Worm (Caenorhabditis elegans) whole organism, midembryonic: Measurements from ENCODE around the gene C09B8.8.
A peak's percentile ranks its signal among the peaks of the same experiment; 100 is the strongest.

Experiments
- T22C8.4 ChIP-seq: fragments of 200-800 bp; sonication (Bioruptor generic); IDR thresholded peaks from 2 replicates; pipeline ENCODE4 v1.3.6; 2022; ENCODE audit warnings: missing genetic modification characterization, missing compliant biosample characterization
- cog-1 ChIP-seq: sonication (generic microtip); optimal IDR thresholded peaks from 2 replicates; lab custom pipeline; 2016; ENCODE audit warnings: missing genetic modification characterization, missing compliant biosample characterization
- flt-1 ChIP-seq: fragments of 200-800 bp; sonication (Bioruptor generic); IDR thresholded peaks from 2 replicates; pipeline ENCODE4 v1.3.6; 2022; ENCODE audit warnings: missing genetic modification characterization, missing compliant biosample characterization
- klf-2 ChIP-seq: fragments of 200-800 bp; sonication (Bioruptor generic); conservative IDR thresholded peaks from 2 replicates; pipeline ENCODE4 v1.3.6; 2022; ENCODE audit warnings: missing genetic modification reagents, missing genetic modification characterization, missing compliant biosample characterization
- med-1 ChIP-seq: sonication (generic microtip); optimal IDR thresholded peaks from 2 replicates; lab custom pipeline; 2017; ENCODE audit warnings: missing genetic modification characterization, mild to moderate bottlenecking, missing compliant biosample characterization, antibody characterized with exemption, missing genetic modification reagents; ENCODE audit not compliant: insufficient read depth
- ref-1 ChIP-seq: fragments of 200-800 bp; sonication (Bioruptor generic); conservative IDR thresholded peaks from 2 replicates; pipeline ENCODE4 v1.3.6; 2022; ENCODE audit warnings: missing genetic modification reagents, missing genetic modification characterization, missing compliant biosample characterization
- tab-1 ChIP-seq: fragments of 200-800 bp; sonication (Bioruptor generic); IDR thresholded peaks from 2 replicates; pipeline ENCODE4 v1.3.6; 2022; ENCODE audit warnings: missing genetic modification characterization, missing compliant biosample characterization
- ztf-23 ChIP-seq: fragments of 200-800 bp; sonication (Bioruptor generic); IDR thresholded peaks from 2 replicates; pipeline ENCODE4 v1.3.6; 2022; ENCODE audit warnings: missing genetic modification reagents, missing genetic modification characterization, missing compliant biosample characterization
- ztf-29 ChIP-seq: fragments of 200-800 bp; sonication (Bioruptor generic); IDR thresholded peaks from 2 replicates; pipeline ENCODE4 v1.3.6; 2022; ENCODE audit warnings: missing genetic modification reagents, missing genetic modification characterization, missing compliant biosample characterization

C09B8.8 gene

ce11 chrX:5985720-5986119 is 29.6 kb upstream of the C09B8.8 start:
- TF ChIP-seq flt-1 (GFP tag; lab: Robert Waterston, UW) (no peak), cog-1 (tag; lab: Kevin White, UChicago) (no peak), ztf-23 (GFP tag; lab: Robert Waterston, UW) (no peak), T22C8.4 (GFP tag; lab: Robert Waterston, UW) (no peak), tab-1 (GFP tag; lab: Robert Waterston, UW) (no peak), ztf-29 (GFP tag; lab: Robert Waterston, UW) (no peak), med-1 (GFP tag; lab: Kevin White, UChicago) (no peak), ref-1 (GFP tag; lab: Robert Waterston, UW) (no peak), klf-2 (no peak)

- no peak for TF ChIP-seq ztf-23 (GFP tag; lab: Robert Waterston, UW)
- no peak for TF ChIP-seq ztf-29 (GFP tag; lab: Robert Waterston, UW)
- TF ChIP-seq tab-1 (GFP tag; lab: Robert Waterston, UW) = no peak
- TF ChIP-seq med-1 (GFP tag; lab: Kevin White, UChicago) = no peak
- no peak for TF ChIP-seq cog-1 (tag; lab: Kevin White, UChicago)
- TF ChIP-seq T22C8.4 (GFP tag; lab: Robert Waterston, UW) = no peak
- TF ChIP-seq klf-2 = no peak
- TF ChIP-seq flt-1 (GFP tag; lab: Robert Waterston, UW) = no peak
- TF ChIP-seq ref-1 (GFP tag; lab: Robert Waterston, UW) = no peak
Measured at ce11 chrX:5987910-5988309, 27.4 kb upstream of the C09B8.8 start.

- TF ChIP-seq tab-1 (GFP tag; lab: Robert Waterston, UW) (no peak), flt-1 (GFP tag; lab: Robert Waterston, UW) (no peak), T22C8.4 (GFP tag; lab: Robert Waterston, UW) (no peak), ref-1 (GFP tag; lab: Robert Waterston, UW) (no peak), med-1 (GFP tag; lab: Kevin White, UChicago) (no peak), ztf-29 (GFP tag; lab: Robert Waterston, UW) (no peak), klf-2 (no peak), ztf-23 (GFP tag; lab: Robert Waterston, UW) (no peak)
Measured at ce11 chrX:5992770-5993169, 22.5 kb upstream of the C09B8.8 start, which contains the start of gene F22F4.5. Gene F22F4.5, minus strand, starts transcription at chrX:5992870.

DNA sequence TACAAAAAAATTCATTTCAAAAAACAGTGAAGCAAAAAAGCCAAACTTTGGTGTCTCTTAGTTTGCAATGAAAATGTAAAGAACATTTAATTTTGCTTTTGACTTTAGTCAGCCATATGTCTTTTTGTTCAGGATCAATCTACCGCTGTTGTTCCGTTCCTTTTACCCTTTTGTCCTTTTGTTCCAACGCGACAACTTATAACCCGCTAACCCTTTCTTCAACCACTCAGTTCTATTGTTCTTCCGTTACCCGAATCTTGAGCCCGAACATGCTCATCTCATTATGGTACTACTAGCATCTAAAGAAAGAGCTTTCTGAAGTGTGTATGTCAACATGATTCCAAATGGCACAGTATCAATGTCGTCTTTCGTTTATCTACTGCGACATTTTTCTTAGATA is 21.3 kb upstream of the C09B8.8 start:
- no peak for TF ChIP-seq ztf-29 (GFP tag; lab: Robert Waterston, UW)
- TF ChIP-seq med-1 (GFP tag; lab: Kevin White, UChicago) = no peak
- no peak for TF ChIP-seq cog-1 (tag; lab: Kevin White, UChicago)
- TF ChIP-seq ztf-23 (GFP tag; lab: Robert Waterston, UW) = no peak
- no peak for TF ChIP-seq flt-1 (GFP tag; lab: Robert Waterston, UW)
- TF ChIP-seq T22C8.4 (GFP tag; lab: Robert Waterston, UW) = no peak
- no peak for TF ChIP-seq ref-1 (GFP tag; lab: Robert Waterston, UW)
- no peak for TF ChIP-seq tab-1 (GFP tag; lab: Robert Waterston, UW)
- no peak for TF ChIP-seq klf-2

DNA sequence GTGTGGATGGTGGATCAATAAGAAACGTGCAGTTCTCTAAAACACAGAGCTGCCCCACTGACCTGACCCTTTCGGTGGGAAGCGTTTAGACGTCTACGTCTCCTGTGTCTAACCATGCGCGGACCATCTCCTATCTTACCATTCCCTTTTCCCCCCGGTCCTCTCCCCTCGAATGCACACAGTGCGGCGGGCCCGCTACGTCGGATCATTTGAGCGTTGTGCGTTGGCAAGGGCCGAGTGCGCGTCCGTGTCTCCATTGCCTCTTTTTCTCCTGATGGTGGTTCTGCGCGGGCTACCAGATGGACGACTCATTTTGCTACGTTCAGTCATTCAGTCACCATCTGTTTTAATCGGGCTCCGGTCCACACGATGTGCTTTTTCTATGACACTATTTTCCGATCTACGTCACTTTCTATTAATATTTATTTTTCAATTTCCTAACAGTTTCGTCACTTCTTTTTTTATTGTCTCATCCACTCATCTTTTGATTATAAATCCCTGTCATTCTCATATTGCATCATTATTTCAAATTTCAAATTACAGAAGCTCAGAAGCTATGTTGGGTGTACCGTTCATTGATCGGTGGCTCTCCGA is 19.6 kb upstream of the C09B8.8 start, which contains the start of gene inx-3:
inx-3 (plus strand) TSS at position 544 of the 594 bp plus-strand sequence.
- TF ChIP-seq klf-2 (no peak), flt-1 (GFP tag; lab: Robert Waterston, UW) (0 out of 2 replicates have a peak, but pooled peaks have one; percentile 4), T22C8.4 (GFP tag; lab: Robert Waterston, UW) (0 out of 2 replicates have a peak, but pooled peaks have one; percentile 3), cog-1 (tag; lab: Kevin White, UChicago) (no peak), tab-1 (GFP tag; lab: Robert Waterston, UW) (peak; percentile 53; the same call in 1 of the 2 replicates), med-1 (GFP tag; lab: Kevin White, UChicago) (no peak), ztf-29 (GFP tag; lab: Robert Waterston, UW) (no peak), ztf-23 (GFP tag; lab: Robert Waterston, UW) (0 out of 2 replicates have a peak, but pooled peaks have one; percentile 55), ref-1 (GFP tag; lab: Robert Waterston, UW) (no peak)

- no peak for TF ChIP-seq klf-2
- TF ChIP-seq tab-1 (GFP tag; lab: Robert Waterston, UW) = no peak
- no peak for TF ChIP-seq flt-1 (GFP tag; lab: Robert Waterston, UW)
- no peak for TF ChIP-seq T22C8.4 (GFP tag; lab: Robert Waterston, UW)
- TF ChIP-seq med-1 (GFP tag; lab: Kevin White, UChicago) = no peak
Measured at ce11 chrX:5999103-5999554, 16.2 kb upstream of the C09B8.8 start, which contains the start of gene F22F4.9. Gene F22F4.9, minus strand, starts transcription at chrX:5999504.

- TF ChIP-seq T22C8.4 (GFP tag; lab: Robert Waterston, UW) (no peak), ztf-29 (GFP tag; lab: Robert Waterston, UW) (no peak), ztf-23 (GFP tag; lab: Robert Waterston, UW) (no peak), klf-2 (no peak), cog-1 (tag; lab: Kevin White, UChicago) (no peak), ref-1 (GFP tag; lab: Robert Waterston, UW) (no peak), tab-1 (GFP tag; lab: Robert Waterston, UW) (no peak), med-1 (GFP tag; lab: Kevin White, UChicago) (no peak), flt-1 (GFP tag; lab: Robert Waterston, UW) (no peak)
Measured at ce11 chrX:6001432-6001831, 13.9 kb upstream of the C09B8.8 start, which contains the start of gene F22F4.4. Gene F22F4.4, minus strand, starts transcription at chrX:6001532.

- no peak for TF ChIP-seq cog-1 (tag; lab: Kevin White, UChicago)
- no peak for TF ChIP-seq klf-2
Measured at ce11 chrX:6002479-6002878, 12.8 kb upstream of the C09B8.8 start.

DNA sequence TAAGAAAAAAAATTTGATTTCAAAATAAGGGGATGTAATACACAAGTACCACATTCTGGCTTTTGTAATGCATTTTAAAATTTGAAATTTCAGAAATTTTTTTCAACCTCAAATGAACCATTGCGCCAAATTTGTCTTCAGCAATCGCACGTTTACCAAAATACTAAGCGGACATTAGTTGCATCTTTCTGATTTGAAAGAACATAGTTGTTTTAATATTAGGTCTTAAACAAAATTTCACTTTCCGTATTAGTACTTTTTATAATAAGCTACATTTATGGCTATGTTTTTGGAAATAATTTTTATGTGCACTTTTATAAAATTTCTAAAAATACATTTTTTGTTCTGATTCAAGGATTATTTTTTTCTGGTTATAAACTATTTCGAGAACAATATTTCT is 11.4 kb upstream of the C09B8.8 start, which contains the start of gene sups-1:
sups-1 (plus strand) TSS at position 301 of the 400 bp plus-strand sequence.
- TF ChIP-seq flt-1 (GFP tag; lab: Robert Waterston, UW) (no peak), klf-2 (no peak), tab-1 (GFP tag; lab: Robert Waterston, UW) (no peak), cog-1 (tag; lab: Kevin White, UChicago) (no peak), ztf-23 (GFP tag; lab: Robert Waterston, UW) (no peak), ztf-29 (GFP tag; lab: Robert Waterston, UW) (no peak)
